Fruit fly (Drosophila melanogaster) whole organism, embryonic: ENCODE results near the gene plx.

Source experiments
- Ada2b ChIP-seq: fragments of 200-800 bp; sonication (Bioruptor generic); IDR thresholded peaks from 2 replicates; pipeline ENCODE4 v1.3.6; 2022; ENCODE audit warnings: missing biosample characterization, missing genetic modification characterization
- CG10209 ChIP-seq: fragments of 200-800 bp; sonication (Bioruptor generic); optimal IDR thresholded peaks from 3 replicates; lab custom pipeline; 2017; ENCODE audit warnings: missing biosample characterization, mild to moderate bottlenecking, missing genetic modification characterization, missing genetic modification reagents
- CG10321 ChIP-seq: fragments of 200-800 bp; sonication (Bioruptor generic); IDR thresholded peaks from 2 replicates; pipeline ENCODE4 v1.3.6; 2022; ENCODE audit warnings: missing biosample characterization, missing genetic modification characterization
- CG11696 ChIP-seq: fragments of 200-800 bp; sonication (Bioruptor generic); IDR thresholded peaks from 2 replicates; pipeline ENCODE4 v1.3.6; 2022; ENCODE audit warnings: missing biosample characterization, missing genetic modification characterization
- CG12104 ChIP-seq: fragments of 200-800 bp; sonication (Bioruptor generic); optimal IDR thresholded peaks from 3 replicates; lab custom pipeline; 2016; ENCODE audit warnings: missing biosample characterization, missing genetic modification characterization
- CG13775 ChIP-seq: fragments of 200-800 bp; sonication (Bioruptor generic); optimal IDR thresholded peaks from 3 replicates; lab custom pipeline; 2017; ENCODE audit warnings: missing biosample characterization, mild to moderate bottlenecking, missing genetic modification characterization
- CG1529 ChIP-seq: fragments of 200-800 bp; sonication (Bioruptor generic); optimal IDR thresholded peaks from 3 replicates; lab custom pipeline; 2018; ENCODE audit warnings: missing biosample characterization, missing genetic modification characterization
- CG1602 ChIP-seq: fragments of 200-800 bp; sonication (Bioruptor generic); optimal IDR thresholded peaks from 3 replicates; lab custom pipeline; 2016; ENCODE audit warnings: missing biosample characterization, missing genetic modification characterization
- CG18599 ChIP-seq: fragments of 200-800 bp; sonication (Bioruptor generic); optimal IDR thresholded peaks from 3 replicates; lab custom pipeline; 2017; ENCODE audit warnings: missing biosample characterization, missing genetic modification characterization, mild to moderate bottlenecking, moderate library complexity, missing genetic modification reagents
- CG30020 ChIP-seq: fragments of 200-800 bp; optimal IDR thresholded peaks from 2 replicates; lab custom pipeline; 2019; ENCODE audit warnings: missing biosample characterization, mild to moderate bottlenecking, missing genetic modification characterization, moderate library complexity
- CG3726 ChIP-seq: fragments of 200-800 bp; sonication (Bioruptor generic); IDR thresholded peaks from 3 replicates; pipeline ENCODE4, ENCODE4 v1.3.6; 2022; ENCODE audit warnings: missing biosample characterization, missing genetic modification characterization
- CG43689 ChIP-seq: fragments of 200-800 bp; sonication (Bioruptor generic); IDR thresholded peaks from 2 replicates; pipeline ENCODE4 v1.3.6; 2022; ENCODE audit warnings: missing biosample characterization, missing genetic modification characterization
- CG4854 ChIP-seq: fragments of 200-800 bp; sonication (Bioruptor generic); optimal IDR thresholded peaks from 2 replicates; lab custom pipeline; 2016; ENCODE audit warnings: missing biosample characterization, missing genetic modification characterization, inconsistent platforms
- CG6254 ChIP-seq: fragments of 200-800 bp; sonication (Bioruptor generic); optimal IDR thresholded peaks from 3 replicates; lab custom pipeline; 2017; ENCODE audit warnings: mild to moderate bottlenecking, missing biosample characterization, missing genetic modification reagents, missing genetic modification characterization
- CG6689 ChIP-seq: fragments of 200-800 bp; sonication (Bioruptor generic); IDR thresholded peaks from 2 replicates; pipeline ENCODE4 v1.3.6; 2022; ENCODE audit warnings: missing biosample characterization, missing genetic modification characterization
- CG6791 ChIP-seq: fragments of 200-800 bp; sonication (Bioruptor generic); IDR thresholded peaks from 3 replicates; pipeline ENCODE4 v1.3.6; 2022; ENCODE audit warnings: missing biosample characterization, missing genetic modification characterization; ENCODE audit not compliant: partially characterized antibody
- CG7928 ChIP-seq: fragments of 200-800 bp; sonication (Bioruptor generic); optimal IDR thresholded peaks from 2 replicates; lab custom pipeline; 2017; ENCODE audit warnings: missing biosample characterization, mild to moderate bottlenecking, missing genetic modification characterization
- CG7963 ChIP-seq: fragments of 200-800 bp; sonication (Bioruptor generic); IDR thresholded peaks from 3 replicates; pipeline ENCODE4 v1.3.6; 2022; ENCODE audit warnings: missing biosample characterization, missing genetic modification characterization; ENCODE audit not compliant: partially characterized antibody
- CG8281 ChIP-seq: fragments of 200-800 bp; sonication (Bioruptor generic); optimal IDR thresholded peaks from 2 replicates; lab custom pipeline; 2018; ENCODE audit warnings: missing biosample characterization, mild to moderate bottlenecking, missing genetic modification characterization, moderate library complexity
- CG9727 ChIP-seq: fragments of 200-800 bp; sonication (Bioruptor generic); optimal IDR thresholded peaks from 3 replicates; lab custom pipeline; 2017; ENCODE audit warnings: missing biosample characterization, mild to moderate bottlenecking, missing genetic modification characterization
- Dfd ChIP-seq, 2 experiments: fragments of >200 bp; optimal IDR thresholded peaks; 2 replicates each; lab custom pipeline; 2017; ENCODE audit warnings: missing biosample characterization in 2 of 2, missing genetic modification characterization in 2 of 2
- Doc2 ChIP-seq: fragments of 200-800 bp; sonication (Bioruptor generic); IDR thresholded peaks from 2 replicates; pipeline ENCODE4 v1.3.6; 2022; ENCODE audit warnings: missing biosample characterization, missing genetic modification characterization
- HLH3B ChIP-seq: fragments of 200-800 bp; sonication (Bioruptor generic); IDR thresholded peaks from 2 replicates; pipeline ENCODE4 v1.3.6; 2022; ENCODE audit warnings: missing biosample characterization, missing genetic modification characterization
- HLH54F ChIP-seq: fragments of 200-800 bp; sonication (Bioruptor generic); optimal IDR thresholded peaks from 3 replicates; lab custom pipeline; 2016; ENCODE audit warnings: missing biosample characterization, missing genetic modification characterization
- HmgZ ChIP-seq: fragments of 200-800 bp; sonication (Bioruptor generic); optimal IDR thresholded peaks from 2 replicates; lab custom pipeline; 2018; ENCODE audit warnings: missing biosample characterization, mild to moderate bottlenecking, missing genetic modification characterization
- Hr3 ChIP-seq: fragments of 200-800 bp; sonication (Bioruptor generic); optimal IDR thresholded peaks from 3 replicates; lab custom pipeline; 2016; ENCODE audit warnings: missing biosample characterization, missing genetic modification characterization
- Hr51 ChIP-seq, 2 experiments: fragments of 200-800 bp; sonication (Bioruptor generic); optimal IDR thresholded peaks; 2 replicates in 1 of 2; 3 replicates in 1 of 2; lab custom pipeline; 2016 to 2018; ENCODE audit warnings: missing biosample characterization in 2 of 2, missing genetic modification characterization in 2 of 2, mild to moderate bottlenecking in 1 of 2, moderate library complexity in 1 of 2
- MTF-1 ChIP-seq: fragments of 200-800 bp; sonication (Bioruptor generic); optimal IDR thresholded peaks from 2 replicates; lab custom pipeline; 2018; ENCODE audit warnings: missing biosample characterization, mild to moderate bottlenecking, missing genetic modification characterization, borderline replicate concordance
- NFAT ChIP-seq: fragments of 200-800 bp; sonication (Bioruptor generic); IDR thresholded peaks from 2 replicates; pipeline ENCODE4 v1.3.6; 2022; ENCODE audit warnings: missing biosample characterization, missing genetic modification characterization
- Nf-YA ChIP-seq: fragments of 200-800 bp; sonication (Bioruptor generic); IDR thresholded peaks from 2 replicates; pipeline ENCODE4 v1.3.6; 2022; ENCODE audit warnings: missing biosample characterization, missing genetic modification characterization
- Nf-YB ChIP-seq: fragments of 200-800 bp; sonication (Bioruptor generic); optimal IDR thresholded peaks from 3 replicates; lab custom pipeline; 2019; ENCODE audit warnings: missing biosample characterization, mild to moderate bottlenecking, missing genetic modification characterization, moderate library complexity
- Usf ChIP-seq: fragments of 200-800 bp; sonication (Bioruptor generic); optimal IDR thresholded peaks from 2 replicates; lab custom pipeline; 2017; ENCODE audit warnings: missing genotype, missing biosample characterization, missing genetic modification characterization
- YL-1 ChIP-seq: fragments of 200-800 bp; sonication (Bioruptor generic); optimal IDR thresholded peaks from 3 replicates; lab custom pipeline; 2017; ENCODE audit warnings: missing biosample characterization, mild to moderate bottlenecking, missing genetic modification characterization
- bcd ChIP-seq: fragments of 200-800 bp; sonication (Bioruptor generic); optimal IDR thresholded peaks from 2 replicates; lab custom pipeline; 2017; ENCODE audit warnings: missing biosample characterization, mild to moderate bottlenecking, missing genetic modification characterization
- chinmo ChIP-seq: fragments of 200-800 bp; sonication (Bioruptor generic); IDR thresholded peaks from 4 replicates; pipeline ENCODE4 v1.3.6; 2022; ENCODE audit warnings: missing biosample characterization, missing genetic modification characterization; ENCODE audit not compliant: partially characterized antibody
- dan ChIP-seq: fragments of 200-800 bp; sonication (Bioruptor generic); IDR thresholded peaks from 2 replicates; pipeline ENCODE4 v1.3.6; 2022; ENCODE audit warnings: missing biosample characterization, missing genetic modification characterization
- danr ChIP-seq: fragments of 200-800 bp; sonication (Bioruptor generic); IDR thresholded peaks from 2 replicates; pipeline ENCODE4 v1.3.6; 2022; ENCODE audit warnings: missing biosample characterization, missing genetic modification characterization
- dimm ChIP-seq: fragments of 200-800 bp; sonication (Bioruptor generic); IDR thresholded peaks from 2 replicates; pipeline ENCODE4 v1.3.6; 2022; ENCODE audit warnings: missing biosample characterization, missing genetic modification characterization
- fd3F ChIP-seq: fragments of 200-800 bp; sonication (Bioruptor generic); optimal IDR thresholded peaks from 2 replicates; lab custom pipeline; 2018; ENCODE audit warnings: missing biosample characterization, mild to moderate bottlenecking, missing genetic modification characterization, moderate library complexity
- gcm2 ChIP-seq: fragments of 200-800 bp; sonication (Bioruptor generic); optimal IDR thresholded peaks from 2 replicates; lab custom pipeline; 2016; ENCODE audit warnings: missing biosample characterization, missing genetic modification characterization
- hkb ChIP-seq, 2 experiments: fragments of 200-800 bp in 1 of 2; fragments of >200 bp in 1 of 2; sonication (Bioruptor generic) in 1 of 2; IDR thresholded peaks in 1 of 2; optimal IDR thresholded peaks in 1 of 2; 2 replicates each; pipeline versions ENCODE4 v1.3.6 to Lab custom; 2017 to 2022; ENCODE audit warnings: missing biosample characterization in 1 of 2, missing genetic modification characterization in 1 of 2
- lov ChIP-seq, 2 experiments: fragments of 200-800 bp in 1 of 2; fragments of >200 bp in 1 of 2; sonication (Bioruptor generic) in 1 of 2; IDR thresholded peaks in 1 of 2; optimal IDR thresholded peaks in 1 of 2; 2 replicates in 1 of 2; 3 replicates in 1 of 2; pipeline versions ENCODE4 v1.3.6 to Lab custom; 2017 to 2022; ENCODE audit warnings: missing biosample characterization in 1 of 2, missing genetic modification characterization in 1 of 2
- otp ChIP-seq: fragments of 200-800 bp; sonication (Bioruptor generic); IDR thresholded peaks from 3 replicates; pipeline ENCODE4, ENCODE4 v1.3.6; 2022; ENCODE audit warnings: missing biosample characterization, missing genetic modification characterization
- scrt ChIP-seq: fragments of 200-800 bp; sonication (Bioruptor generic); optimal IDR thresholded peaks from 2 replicates; lab custom pipeline; 2018; ENCODE audit warnings: missing biosample characterization, mild to moderate bottlenecking, missing genetic modification characterization, moderate library complexity
- slbo ChIP-seq: fragments of 200-800 bp; sonication (Bioruptor generic); IDR thresholded peaks from 2 replicates; pipeline ENCODE4 v1.3.6; 2022; ENCODE audit warnings: missing biosample characterization, missing genetic modification characterization
- tna ChIP-seq: fragments of 200-800 bp; sonication (Bioruptor generic); IDR thresholded peaks from 2 replicates; pipeline ENCODE4 v1.3.6; 2022; ENCODE audit warnings: missing biosample characterization, missing genetic modification characterization; ENCODE audit not compliant: partially characterized antibody
- toy ChIP-seq: fragments of 200-800 bp; sonication (Bioruptor generic); IDR thresholded peaks from 2 replicates; pipeline ENCODE4 v1.3.6; 2022; ENCODE audit warnings: missing biosample characterization, missing genetic modification characterization
- ttk ChIP-seq: fragments of 200-800 bp; sonication (Bioruptor generic); IDR thresholded peaks from 2 replicates; pipeline ENCODE4 v2.1.2; 2022; ENCODE audit warnings: missing biosample characterization, missing genetic modification characterization

The plx gene

DNA sequence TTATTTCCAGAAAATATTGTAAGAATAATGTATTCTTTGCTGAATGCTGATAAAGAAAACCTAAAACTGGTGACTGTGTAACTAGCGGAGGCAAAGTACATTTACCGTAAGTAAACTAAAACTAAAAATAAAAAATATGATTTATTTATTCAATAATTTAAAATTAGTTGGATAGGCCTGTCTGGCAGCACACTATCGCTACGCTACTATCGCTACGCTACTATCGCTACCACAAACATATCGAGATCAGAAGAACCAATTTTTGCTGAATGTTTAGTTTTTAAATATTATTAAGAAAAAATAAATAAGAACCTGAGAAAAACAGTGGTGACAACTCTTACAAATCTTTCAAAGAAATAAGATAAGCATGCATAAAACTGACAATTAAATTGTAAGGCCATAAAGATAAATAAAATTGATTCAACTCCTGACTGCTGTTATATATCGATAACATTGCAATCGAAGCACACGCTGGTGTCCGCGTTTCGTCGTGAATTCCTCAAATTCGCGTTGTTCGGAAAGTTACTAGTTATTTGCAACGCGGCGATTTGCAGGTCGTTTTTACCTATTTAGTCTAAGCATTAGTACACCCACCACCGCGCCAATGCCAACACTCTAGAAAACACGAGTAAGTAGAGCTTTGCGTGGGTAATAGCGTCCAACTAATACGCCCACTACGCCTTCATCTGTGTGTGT is 25.3 kb upstream of the plx start, which contains the start of gene Wdr33 (continued):
- TF ChIP-seq CG12104 (peak; percentile 27), CG6689 (GFP tag; lab: Robert Waterston, UW) (0 out of 2 replicates have a peak, but pooled peaks have one; percentile 4), dan (no peak), scrt (GFP tag; lab: Kevin White, UChicago) (no peak), toy (GFP tag; lab: Robert Waterston, UW) (no peak), chinmo (GFP tag; lab: Robert Waterston, UW) (peak; percentile 61; the same call in 2 of the 4 replicates), CG8281 (tag; lab: Kevin White, UChicago) (no peak), CG7963 (GFP tag; lab: Robert Waterston, UW) (peak; percentile 83), HLH54F (GFP tag; lab: Kevin White, UChicago) (no peak), YL-1 (peak; percentile 14), CG43689 (GFP tag; lab: Robert Waterston, UW) (no peak), CG11696 (GFP tag; lab: Robert Waterston, UW) (no peak), CG6791 (GFP tag; lab: Robert Waterston, UW) (peak; percentile 91), Doc2 (GFP tag; lab: Robert Waterston, UW) (no peak), Hr3 (peak; percentile 49), fd3F (no peak), lov (optimal IDR thresholded peaks at IDR 0.05; lab: Kevin White, UChicago) (no peak), lov (GFP tag; IDR thresholded peaks at IDR 0.05; lab: Robert Waterston, UW) (no peak), Ada2b (no peak), CG6254 (no peak), HLH3B (peak; percentile 30; the same call in 1 of the 2 replicates), CG1602 (GFP tag; lab: Kevin White, UChicago) (peak; percentile 37), gcm2 (GFP tag; lab: Kevin White, UChicago) (no peak), CG7928 (GFP tag; lab: Kevin White, UChicago) (no peak), Hr51 (GFP tag; optimal IDR thresholded peaks at IDR 0.05; lab: Kevin White, UChicago) (no peak), danr (GFP tag; lab: Robert Waterston, UW) (0 out of 2 replicates have a peak, but pooled peaks have one; percentile 17), Nf-YA (GFP tag; lab: Robert Waterston, UW) (no peak), hkb (optimal IDR thresholded peaks at IDR 0.05; lab: Kevin White, UChicago) (no peak), hkb (GFP tag; IDR thresholded peaks at IDR 0.05; lab: Robert Waterston, UW) (0 out of 2 replicates have a peak, but pooled peaks have one; percentile 9), CG3726 (GFP tag; lab: Robert Waterston, UW) (no peak), CG1529 (peak; percentile 8), HmgZ (tag; lab: Kevin White, UChicago) (no peak), CG4854 (GFP tag; lab: Kevin White, UChicago) (no peak), CG13775 (GFP tag; lab: Kevin White, UChicago) (peak; percentile 69), dimm (GFP tag; lab: Robert Waterston, UW) (no peak), otp (GFP tag; lab: Robert Waterston, UW) (no peak), Dfd (GFP tag; optimal IDR thresholded peaks at IDR 0.05; lab: Kevin White, UChicago) (no peak), tna (GFP tag; lab: Robert Waterston, UW) (peak; percentile 82), CG18599 (GFP tag; lab: Kevin White, UChicago) (peak; percentile 12), Usf (GFP tag; lab: Kevin White, UChicago) (peak; percentile 21), CG10209 (GFP tag; lab: Kevin White, UChicago) (peak; percentile 27), CG10321 (GFP tag; lab: Robert Waterston, UW) (no peak), ttk (no peak), bcd (GFP tag; lab: Kevin White, UChicago) (peak; percentile 22), slbo (peak; percentile 7; the same call in 1 of the 2 replicates), CG9727 (GFP tag; lab: Kevin White, UChicago) (peak; percentile 61), NFAT (GFP tag; lab: Robert Waterston, UW) (0 out of 2 replicates have a peak, but pooled peaks have one; percentile 8), CG30020 (tag; lab: Kevin White, UChicago) (peak; percentile 35), Nf-YB (no peak), MTF-1 (GFP tag; lab: Kevin White, UChicago) (no peak)
